Worm (Caenorhabditis elegans): ENCODE data around the gene flcn-1.

- TF ChIP-seq mdl-1 (tag; optimal IDR thresholded peaks at IDR 0.05) (no peak), ceh-82 (tag; optimal IDR thresholded peaks at IDR 0.05) (no peak), nhr-21 (tag; optimal IDR thresholded peaks at IDR 0.05) (no peak), snpc-4 (tag; optimal IDR thresholded peaks at IDR 0.05) (peak; percentile 80), nhr-25 (tag; optimal IDR thresholded peaks at IDR 0.05) (no peak)
Observed at ce11 chrII:6967618-6968017, 39.1 kb downstream of the flcn-1 start, which contains the start of gene eif-2Bgamma.

Data from whole organism, L2 larva.